Worm (Caenorhabditis elegans) whole organism, young adult: ENCODE measurements around the gene cdc-48.2.

Source experiments
- B0019.2 ChIP-seq: fragments of 200-800 bp; sonication (Bioruptor generic); conservative IDR thresholded peaks from 2 replicates; pipeline ENCODE4 v1.3.6; 2022; ENCODE audit warnings: missing genetic modification reagents, missing genetic modification characterization, missing compliant biosample characterization
- B0035.1 ChIP-seq: sonication (generic microtip); optimal IDR thresholded peaks from 2 replicates; lab custom pipeline; 2016; ENCODE audit warnings: missing genetic modification characterization, mild to moderate bottlenecking, missing compliant biosample characterization, missing genotype, missing genetic modification reagents
- F10E7.11 ChIP-seq: sonication (generic microtip); optimal IDR thresholded peaks from 2 replicates; lab custom pipeline; 2017; ENCODE audit warnings: mild to moderate bottlenecking, missing genetic modification characterization, moderate library complexity, missing compliant biosample characterization
- F37B4.10 ChIP-seq: fragments of 200-800 bp; sonication (Bioruptor generic); IDR thresholded peaks from 2 replicates; pipeline ENCODE4 v1.3.6; 2022; ENCODE audit warnings: missing genetic modification characterization, missing compliant biosample characterization
- F52B5.7 ChIP-seq: sonication (generic microtip); optimal IDR thresholded peaks from 2 replicates; lab custom pipeline; 2016; ENCODE audit warnings: mild to moderate bottlenecking, missing genetic modification characterization, missing compliant biosample characterization
- K11D2.4 ChIP-seq: fragments of 200-800 bp; sonication (Bioruptor generic); IDR thresholded peaks from 2 replicates; pipeline ENCODE4 v1.3.6; 2022; ENCODE audit warnings: missing genetic modification reagents, missing genetic modification characterization, missing compliant biosample characterization
- K12H6.12 ChIP-seq: fragments of 200-800 bp; sonication (Bioruptor generic); optimal IDR thresholded peaks from 2 replicates; lab custom pipeline; 2018; ENCODE audit warnings: mild to moderate bottlenecking, missing genetic modification characterization, missing compliant biosample characterization
- T07F8.4 ChIP-seq: sonication (generic microtip); optimal IDR thresholded peaks from 2 replicates; lab custom pipeline; 2016; ENCODE audit warnings: mild to moderate bottlenecking, missing genetic modification characterization, moderate library complexity, missing compliant biosample characterization
- T26A5.8 ChIP-seq: sonication (generic microtip); optimal IDR thresholded peaks from 2 replicates; lab custom pipeline; 2016; ENCODE audit warnings: missing genetic modification characterization, missing compliant biosample characterization
- aptf-3 ChIP-seq: fragments of 200-800 bp; sonication (Bioruptor generic); IDR thresholded peaks from 2 replicates; pipeline ENCODE4 v1.3.6; 2022; ENCODE audit warnings: missing genetic modification characterization, missing compliant biosample characterization
- attf-5 ChIP-seq: fragments of 200-800 bp; sonication (Bioruptor generic); optimal IDR thresholded peaks from 2 replicates; lab custom pipeline; 2018; ENCODE audit warnings: mild to moderate bottlenecking, missing genetic modification characterization, missing compliant biosample characterization
- attf-6 ChIP-seq: fragments of 200-800 bp; sonication (Bioruptor generic); IDR thresholded peaks from 2 replicates; pipeline ENCODE4 v1.3.6; 2022; ENCODE audit warnings: missing genetic modification reagents, missing genetic modification characterization, missing compliant biosample characterization
- ceh-58 ChIP-seq: fragments of 200-800 bp; sonication (Bioruptor generic); IDR thresholded peaks from 2 replicates; pipeline ENCODE4 v1.3.6; 2022; ENCODE audit warnings: missing genetic modification characterization, missing compliant biosample characterization
- chd-7 ChIP-seq: sonication (generic microtip); optimal IDR thresholded peaks from 2 replicates; lab custom pipeline; 2016; ENCODE audit warnings: mild to moderate bottlenecking, missing genetic modification characterization, moderate library complexity, missing compliant biosample characterization
- dpff-1 ChIP-seq: sonication (generic microtip); optimal IDR thresholded peaks from 2 replicates; lab custom pipeline; 2017; ENCODE audit warnings: mild to moderate bottlenecking, missing genetic modification characterization, missing compliant biosample characterization
- efl-1 ChIP-seq: fragments of 150-350 bp; optimal IDR thresholded peaks from 2 replicates; lab custom pipeline; 2014; ENCODE audit warnings: missing biosample characterization, missing genetic modification reagents, missing genetic modification characterization
- fkh-3 ChIP-seq: sonication (generic microtip); optimal IDR thresholded peaks from 2 replicates; lab custom pipeline; 2016; ENCODE audit warnings: mild to moderate bottlenecking, missing genetic modification characterization, missing compliant biosample characterization
- gei-17 ChIP-seq: fragments of 200-800 bp; sonication (Bioruptor generic); optimal IDR thresholded peaks from 2 replicates; lab custom pipeline; 2018; ENCODE audit warnings: mild to moderate bottlenecking, missing genetic modification characterization, missing compliant biosample characterization
- hlh-12 ChIP-seq: sonication (generic microtip); optimal IDR thresholded peaks from 2 replicates; lab custom pipeline; 2016; ENCODE audit warnings: missing genetic modification characterization, missing compliant biosample characterization
- hmg-1.2 ChIP-seq: fragments of 200-800 bp; sonication (Bioruptor generic); IDR thresholded peaks from 2 replicates; pipeline ENCODE4 v1.3.6; 2022; ENCODE audit warnings: missing genetic modification reagents, missing genetic modification characterization, missing compliant biosample characterization
- hrde-1 ChIP-seq: sonication (generic microtip); optimal IDR thresholded peaks from 2 replicates; lab custom pipeline; 2016; ENCODE audit warnings: missing genetic modification characterization, mild to moderate bottlenecking, missing compliant biosample characterization, moderate library complexity, missing genotype, missing genetic modification reagents, borderline replicate concordance
- hsf-1 ChIP-seq: fragments of 200-800 bp; sonication (Bioruptor generic); IDR thresholded peaks from 2 replicates; pipeline ENCODE4 v1.3.6; 2022; ENCODE audit warnings: missing genetic modification reagents, missing genetic modification characterization, missing compliant biosample characterization
- lag-1 ChIP-seq: fragments of 200-800 bp; sonication (Bioruptor generic); IDR thresholded peaks from 2 replicates; pipeline ENCODE4 v1.3.6; 2022; ENCODE audit warnings: missing genetic modification reagents, missing genetic modification characterization, missing compliant biosample characterization
- lsl-1 ChIP-seq: fragments of 200-800 bp; sonication (Bioruptor generic); optimal IDR thresholded peaks from 2 replicates; lab custom pipeline; 2018; ENCODE audit warnings: mild to moderate bottlenecking, missing genetic modification characterization, moderate library complexity, missing compliant biosample characterization
- lsy-27 ChIP-seq: sonication (generic microtip); optimal IDR thresholded peaks from 2 replicates; lab custom pipeline; 2017; ENCODE audit warnings: missing genetic modification characterization, mild to moderate bottlenecking, missing compliant biosample characterization, antibody characterized with exemption, missing genotype, borderline replicate concordance; ENCODE audit not compliant: insufficient read depth
- madf-10 ChIP-seq: sonication (generic microtip); optimal IDR thresholded peaks from 2 replicates; lab custom pipeline; 2016; ENCODE audit warnings: mild to moderate bottlenecking, missing genetic modification characterization, missing compliant biosample characterization
- madf-6 ChIP-seq: fragments of 200-800 bp; sonication (Bioruptor generic); IDR thresholded peaks from 2 replicates; pipeline ENCODE4 v1.3.6; 2022; ENCODE audit warnings: missing genetic modification reagents, missing genetic modification characterization, missing compliant biosample characterization
- madf-8 ChIP-seq: fragments of 200-800 bp; sonication (Bioruptor generic); conservative IDR thresholded peaks from 2 replicates; pipeline ENCODE4 v1.3.6; 2022; ENCODE audit warnings: missing genetic modification reagents, missing genetic modification characterization, missing compliant biosample characterization
- nfya-2 ChIP-seq: fragments of 200-800 bp; sonication (Bioruptor generic); IDR thresholded peaks from 2 replicates; pipeline ENCODE4 v1.3.6; 2022; ENCODE audit warnings: missing genetic modification reagents, missing genetic modification characterization, missing compliant biosample characterization
- nhr-179 ChIP-seq: sonication (generic microtip); optimal IDR thresholded peaks from 2 replicates; lab custom pipeline; 2016; ENCODE audit warnings: mild to moderate bottlenecking, missing genetic modification characterization, missing compliant biosample characterization
- nhr-27 ChIP-seq: fragments of 200-800 bp; sonication (Bioruptor generic); optimal IDR thresholded peaks from 2 replicates; lab custom pipeline; 2018; ENCODE audit warnings: mild to moderate bottlenecking, missing genetic modification characterization, moderate library complexity, missing compliant biosample characterization
- rcor-1 ChIP-seq: fragments of 200-800 bp; sonication (Bioruptor generic); IDR thresholded peaks from 2 replicates; pipeline ENCODE4 v1.3.6; 2022; ENCODE audit warnings: missing genetic modification reagents, missing genetic modification characterization, missing compliant biosample characterization
- rec-8 ChIP-seq, 2 experiments: sonication (generic microtip); optimal IDR thresholded peaks; 2 replicates each; lab custom pipeline; 2016; ENCODE audit warnings: mild to moderate bottlenecking in 2 of 2, missing genetic modification characterization in 2 of 2, missing genetic modification reagents in 2 of 2, missing genotype in 2 of 2, missing biosample characterization in 1 of 2, missing compliant biosample characterization in 1 of 2, moderate library complexity in 1 of 2
- repo-1 ChIP-seq: sonication (generic microtip); optimal IDR thresholded peaks from 2 replicates; lab custom pipeline; 2017; ENCODE audit warnings: mild to moderate bottlenecking, missing genetic modification characterization, missing compliant biosample characterization
- snpc-1.1 ChIP-seq: sonication (generic microtip); optimal IDR thresholded peaks from 2 replicates; lab custom pipeline; 2017; ENCODE audit warnings: missing genetic modification characterization, mild to moderate bottlenecking, missing compliant biosample characterization, antibody characterized with exemption, moderate library complexity, missing genotype, missing genetic modification reagents; ENCODE audit not compliant: insufficient read depth
- snpc-1.3 ChIP-seq: sonication (generic microtip); optimal IDR thresholded peaks from 2 replicates; lab custom pipeline; 2017; ENCODE audit warnings: missing genetic modification characterization, mild to moderate bottlenecking, missing compliant biosample characterization, antibody characterized with exemption, moderate library complexity, missing genotype, missing genetic modification reagents; ENCODE audit not compliant: insufficient read depth
- snpc-3.4 ChIP-seq: sonication (generic microtip); optimal IDR thresholded peaks from 2 replicates; lab custom pipeline; 2017; ENCODE audit warnings: missing genetic modification characterization, mild to moderate bottlenecking, missing compliant biosample characterization, antibody characterized with exemption, moderate library complexity, missing genotype, missing genetic modification reagents
- snpc-4 ChIP-seq, 5 experiments: fragments of 150-350 bp in 1 of 5; sonication (generic microtip) in 4 of 5; optimal IDR thresholded peaks; 2 replicates each; lab custom pipeline; 2014 to 2018; ENCODE audit warnings: missing genetic modification characterization in 5 of 5, missing biosample characterization in 3 of 5, antibody characterized with exemption in 2 of 5, mild to moderate bottlenecking in 2 of 5, missing compliant biosample characterization in 2 of 5, missing genotype in 2 of 5, moderate library complexity in 2 of 5, missing genetic modification reagents in 1 of 5
- somi-1 ChIP-seq: fragments of 200-800 bp; sonication (Bioruptor generic); optimal IDR thresholded peaks from 2 replicates; lab custom pipeline; 2018; ENCODE audit warnings: mild to moderate bottlenecking, missing genetic modification characterization, missing compliant biosample characterization
- tbx-9 ChIP-seq: sonication (generic microtip); optimal IDR thresholded peaks from 2 replicates; lab custom pipeline; 2016; ENCODE audit warnings: borderline replicate concordance, missing genetic modification characterization, inconsistent platforms, missing compliant biosample characterization
- unc-62 ChIP-seq: fragments of 150-350 bp; optimal IDR thresholded peaks from 2 replicates; lab custom pipeline; 2014; ENCODE audit warnings: missing biosample characterization, missing genetic modification reagents, missing genetic modification characterization
- ztf-18 ChIP-seq: sonication (generic microtip); optimal IDR thresholded peaks from 2 replicates; lab custom pipeline; 2016; ENCODE audit warnings: missing genotype, mild to moderate bottlenecking, missing genetic modification characterization, missing compliant biosample characterization
- ztf-6 ChIP-seq: fragments of 200-800 bp; sonication (Bioruptor generic); IDR thresholded peaks from 2 replicates; pipeline ENCODE4 v1.3.6; 2022; ENCODE audit warnings: missing genetic modification reagents, missing genetic modification characterization, missing compliant biosample characterization

Gene cdc-48.2

ce11 chrII:8177095-8177494 is 38.8 kb downstream of the cdc-48.2 start, which contains the start of gene acr-14:
Gene acr-14, minus strand, starts transcription at chrII:8177195.
- TF ChIP-seq ceh-58 (GFP tag; lab: Robert Waterston, UW) (no peak), hlh-12 (no peak), snpc-3.4 (tag; lab: Kevin White, UChicago) (no peak), F52B5.7 (tag; lab: Kevin White, UChicago) (no peak), unc-62 (GFP tag; lab: Kevin White, UChicago) (no peak), ztf-18 (tag; lab: Kevin White, UChicago) (no peak), lag-1 (GFP tag; lab: Robert Waterston, UW) (no peak), F10E7.11 (tag; lab: Kevin White, UChicago) (no peak), fkh-3 (tag; lab: Kevin White, UChicago) (no peak), tbx-9 (tag; lab: Kevin White, UChicago) (no peak), T07F8.4 (tag; lab: Kevin White, UChicago) (no peak), attf-6 (GFP tag; lab: Robert Waterston, UW) (no peak), K11D2.4 (GFP tag; lab: Robert Waterston, UW) (no peak), madf-8 (GFP tag; lab: Robert Waterston, UW) (no peak), lsl-1 (GFP tag; lab: Kevin White, UChicago) (no peak), F37B4.10 (GFP tag; lab: Robert Waterston, UW) (no peak), nhr-27 (no peak), snpc-4 (GFP tag; optimal IDR thresholded peaks at IDR 0.05; lab: Kevin White, UChicago) (no peak), snpc-4 (tag; optimal IDR thresholded peaks at IDR 0.05; lab: Kevin White, UChicago) (no peak), B0019.2 (no peak), aptf-3 (no peak)
- TF ChIP-seq, all 124 proteins: peak for 0

- TF ChIP-seq chd-7 (tag; lab: Kevin White, UChicago) (no peak), lsy-27 (no peak), snpc-1.1 (tag; lab: Kevin White, UChicago) (no peak), dpff-1 (tag; lab: Kevin White, UChicago) (no peak), repo-1 (no peak), attf-5 (GFP tag; lab: Kevin White, UChicago) (no peak), rec-8 (tag; optimal IDR thresholded peaks at IDR 0.05; lab: Kevin White, UChicago) (no peak), ztf-6 (no peak), F10E7.11 (tag; lab: Kevin White, UChicago) (no peak)
These were observed 40.3 kb downstream of the cdc-48.2 start for ce11 chrII:8178614-8179013.

ce11 chrII:8180281-8180680 is 42.0 kb downstream of the cdc-48.2 start, which contains the start of gene T05C12.4:
Gene T05C12.4, minus strand, starts transcription at chrII:8180381.
- TF ChIP-seq gei-17 (GFP tag; lab: Kevin White, UChicago): no peak
- TF ChIP-seq snpc-1.3 (tag; lab: Kevin White, UChicago): no peak

- TF ChIP-seq madf-10 (tag; lab: Kevin White, UChicago): no peak
- no peak for TF ChIP-seq hrde-1 (tag; lab: Kevin White, UChicago)
- TF ChIP-seq nhr-179 (tag; lab: Kevin White, UChicago): no peak
- no peak for TF ChIP-seq gei-17 (GFP tag; lab: Kevin White, UChicago)
- TF ChIP-seq attf-6 (GFP tag; lab: Robert Waterston, UW): no peak
- no peak for TF ChIP-seq rcor-1 (GFP tag; lab: Robert Waterston, UW)
- no peak for TF ChIP-seq tbx-9 (tag; lab: Kevin White, UChicago)
- TF ChIP-seq nfya-2: no peak
- no peak for TF ChIP-seq T26A5.8 (tag; lab: Kevin White, UChicago)
- no peak for TF ChIP-seq attf-5 (GFP tag; lab: Kevin White, UChicago)
- TF ChIP-seq hsf-1: no peak
- no peak for TF ChIP-seq B0035.1 (tag; lab: Kevin White, UChicago)
- TF ChIP-seq hmg-1.2: no peak
- TF ChIP-seq madf-6 (GFP tag; lab: Robert Waterston, UW): no peak
- no peak for TF ChIP-seq efl-1 (GFP tag; lab: Kevin White, UChicago)
- no peak for TF ChIP-seq somi-1
- no peak for TF ChIP-seq snpc-1.1 (tag; lab: Kevin White, UChicago)
- TF ChIP-seq ztf-6: no peak
- no peak for TF ChIP-seq K12H6.12 (tag; lab: Kevin White, UChicago)
These were observed 43.1 kb downstream of the cdc-48.2 start, which contains the start of gene dylt-3 for ce11 chrII:8181437-8181836. Gene dylt-3, plus strand, starts transcription at chrII:8181737.
